Worm (Caenorhabditis elegans): ENCODE results near the gene ZK218.7.
"Not testable (repeated sequence)": the region's sequence is repeated elsewhere in the genome, so short reads cannot be mapped to it uniquely, and the experiment has no call there.

Gene ZK218.7

ce11 chrV:17100829-17101228, 4.8 kb upstream of the ZK218.7 start, which contains the start of gene ZK218.5:
ZK218.5 (plus strand) TSS chrV:17101129.
- TF ChIP-seq ceh-58 (GFP tag; IDR thresholded peaks at IDR 0.05) (no peak), egl-44 (GFP tag; IDR thresholded peaks at IDR 0.05) (no peak), F57C9.4 (tag; optimal IDR thresholded peaks at IDR 0.05) (no peak), dox-1 (GFP tag; IDR thresholded peaks at IDR 0.05) (no peak), rec-8 (tag; optimal IDR thresholded peaks at IDR 0.05) (no peak), cebp-2 (GFP tag; IDR thresholded peaks at IDR 0.05) (no peak), sptf-2 (GFP tag; optimal IDR thresholded peaks at IDR 0.05) (no peak), madf-8 (GFP tag; conservative IDR thresholded peaks at IDR 0.05) (no peak), F55B11.4 (tag; optimal IDR thresholded peaks at IDR 0.05; ENCODE audit: borderline replicate concordance, insufficient read depth) (no peak)

ce11 chrV:17104527-17104926, 1.1 kb upstream of the ZK218.7 start, which contains the start of gene nhr-248:
nhr-248 (minus strand) TSS chrV:17104627.
- TF ChIP-seq lin-26 (GFP tag; IDR thresholded peaks at IDR 0.05), result no peak

ce11 chrV:17108310-17108709, 2.7 kb downstream of the ZK218.7 start, which contains the start of gene ZK218.11:
ZK218.11 (minus strand) TSS chrV:17108410.
- TF ChIP-seq nfyb-1 (GFP tag; IDR thresholded peaks at IDR 0.05), result no peak
- TF ChIP-seq snpc-1.1 (tag; optimal IDR thresholded peaks at IDR 0.05; ENCODE audit: insufficient read depth), result no peak

- TF ChIP-seq B0261.1 (tag; optimal IDR thresholded peaks at IDR 0.05), result peak; percentile 8
- peak; percentile 46 for TF ChIP-seq tbp1 (GFP tag; optimal IDR thresholded peaks at IDR 0.05)
- not testable (repeated sequence) for TF ChIP-seq snpc-4 (GFP tag; optimal IDR thresholded peaks at IDR 0.05)
- TF ChIP-seq snpc-4 (tag; optimal IDR thresholded peaks at IDR 0.05), result peak in 2 of 4 experiments; percentile 73 to 87
Measured at ce11 chrV:17129328-17129727, 23.7 kb downstream of the ZK218.7 start.

ce11 chrV:17151292-17151691, 45.7 kb downstream of the ZK218.7 start:
- peak; percentile 53 for TF ChIP-seq zfh-2 (GFP tag; conservative IDR thresholded peaks at IDR 0.05)
- TF ChIP-seq cebp-2 (GFP tag; IDR thresholded peaks at IDR 0.05), result 0 out of 2 replicates have a peak, but pooled peaks have one; percentile 19
- no peak for TF ChIP-seq pha-4 (tag; optimal IDR thresholded peaks at IDR 0.05)

- no peak for TF ChIP-seq K12H6.12 (tag; optimal IDR thresholded peaks at IDR 0.05)
- TF ChIP-seq bed-1 (GFP tag; IDR thresholded peaks at IDR 0.05), result no peak
- TF ChIP-seq Y79H2A.3 (GFP tag; conservative IDR thresholded peaks at IDR 0.05), result no peak
- no peak for TF ChIP-seq unc-62 (GFP tag; optimal IDR thresholded peaks at IDR 0.05)
- TF ChIP-seq B0336.3 (GFP tag; IDR thresholded peaks at IDR 0.05), result no peak
- TF ChIP-seq nfya-1 (tag; optimal IDR thresholded peaks at IDR 0.05; ENCODE audit: borderline replicate concordance, insufficient read depth), result no peak
- no peak for TF ChIP-seq hlh-12 (tag; optimal IDR thresholded peaks at IDR 0.05)
- no peak for TF ChIP-seq pha-4 (tag; optimal IDR thresholded peaks at IDR 0.05)
- TF ChIP-seq chd-7 (tag; optimal IDR thresholded peaks at IDR 0.05), result no peak
- TF ChIP-seq B0035.1 (tag; optimal IDR thresholded peaks at IDR 0.05), result no peak
- no peak for TF ChIP-seq sea-2 (GFP tag; IDR thresholded peaks at IDR 0.05)
- TF ChIP-seq ama-1 (optimal IDR thresholded peaks at IDR 0.05), result no peak
- TF ChIP-seq ama-1 (GFP tag; optimal IDR thresholded peaks at IDR 0.05), result no peak
- no peak for TF ChIP-seq madf-3 (GFP tag; IDR thresholded peaks at IDR 0.05)
- TF ChIP-seq attf-5 (GFP tag; optimal IDR thresholded peaks at IDR 0.05), result no peak
- TF ChIP-seq snpc-1.1 (tag; optimal IDR thresholded peaks at IDR 0.05; ENCODE audit: insufficient read depth), result no peak
Measured at ce11 chrV:17154944-17155343, 49.4 kb downstream of the ZK218.7 start.

All from whole organism, young adult.